Fruit fly (Drosophila melanogaster) whole organism, embryonic: ENCODE measurements around the gene Tnks.

Experiments used
- Atf3 ChIP-seq: fragments of 200-800 bp; sonication (Bioruptor generic); optimal IDR thresholded peaks from 3 replicates; lab custom pipeline; 2016; ENCODE audit warnings: missing biosample characterization, missing genetic modification characterization
- B-H1 ChIP-seq: fragments of 200-800 bp; sonication (Bioruptor generic); IDR thresholded peaks from 3 replicates; pipeline ENCODE4 v1.3.6; 2022; ENCODE audit warnings: missing biosample characterization, missing genetic modification characterization
- CG10366 ChIP-seq: fragments of 200-800 bp; sonication (Bioruptor generic); IDR thresholded peaks from 2 replicates; pipeline ENCODE4 v1.3.6; 2022; ENCODE audit warnings: missing biosample characterization, missing genetic modification characterization
- CG12659 ChIP-seq: fragments of 200-800 bp; sonication (Bioruptor generic); optimal IDR thresholded peaks from 3 replicates; lab custom pipeline; 2017; ENCODE audit warnings: mild to moderate bottlenecking, missing biosample characterization, missing genetic modification reagents, missing genetic modification characterization
- CG13123 ChIP-seq: fragments of 200-800 bp; sonication (Bioruptor generic); optimal IDR thresholded peaks from 2 replicates; lab custom pipeline; 2016; ENCODE audit warnings: missing biosample characterization, missing genetic modification characterization
- CG14710 ChIP-seq: fragments of 200-800 bp; sonication (Bioruptor generic); optimal IDR thresholded peaks from 3 replicates; lab custom pipeline; 2019; ENCODE audit warnings: missing biosample characterization, mild to moderate bottlenecking, missing genetic modification characterization, moderate library complexity
- CG15696 ChIP-seq: fragments of 200-800 bp; sonication (Bioruptor generic); optimal IDR thresholded peaks from 2 replicates; lab custom pipeline; 2019; ENCODE audit warnings: missing biosample characterization, mild to moderate bottlenecking, missing genetic modification characterization, moderate library complexity
- CG17385 ChIP-seq: fragments of 200-800 bp; sonication (Bioruptor generic); optimal IDR thresholded peaks from 3 replicates; lab custom pipeline; 2018; ENCODE audit warnings: missing biosample characterization, mild to moderate bottlenecking, missing genetic modification characterization
- CG18476 ChIP-seq: fragments of 200-800 bp; sonication (Bioruptor generic); optimal IDR thresholded peaks from 2 replicates; lab custom pipeline; 2016; ENCODE audit warnings: missing biosample characterization, mild to moderate bottlenecking, missing genetic modification characterization
- CG31441 ChIP-seq: fragments of 200-800 bp; sonication (Bioruptor generic); IDR thresholded peaks from 2 replicates; pipeline ENCODE4 v1.3.6; 2022; ENCODE audit warnings: missing biosample characterization, missing genetic modification characterization
- CG4404 ChIP-seq: fragments of 200-800 bp; sonication (Bioruptor generic); IDR thresholded peaks from 2 replicates; pipeline ENCODE4 v1.3.6; 2022; ENCODE audit warnings: missing biosample characterization, missing genetic modification characterization
- CG4424 ChIP-seq: fragments of 200-800 bp; sonication (Bioruptor generic); optimal IDR thresholded peaks from 3 replicates; lab custom pipeline; 2016; ENCODE audit warnings: missing biosample characterization, missing genetic modification characterization
- CG6813 ChIP-seq: fragments of 200-800 bp; sonication (Bioruptor generic); optimal IDR thresholded peaks from 2 replicates; lab custom pipeline; 2017; ENCODE audit warnings: missing biosample characterization, missing genetic modification characterization, mild to moderate bottlenecking, moderate library complexity, missing genetic modification reagents
- CG7786 ChIP-seq: fragments of 200-800 bp; sonication (Bioruptor generic); optimal IDR thresholded peaks from 2 replicates; lab custom pipeline; 2016; ENCODE audit warnings: missing biosample characterization, missing genetic modification characterization
- CG9437 ChIP-seq: fragments of 200-800 bp; sonication (Bioruptor generic); optimal IDR thresholded peaks from 2 replicates; lab custom pipeline; 2018; ENCODE audit warnings: missing biosample characterization, mild to moderate bottlenecking, missing genetic modification characterization
- Ets65A ChIP-seq: fragments of 200-800 bp; sonication (Bioruptor generic); peaks from one replicate; lab custom pipeline; 2016; ENCODE audit warnings: missing biosample characterization, missing genetic modification characterization
- Fer2 ChIP-seq: fragments of 200-800 bp; sonication (Bioruptor generic); optimal IDR thresholded peaks from 2 replicates; lab custom pipeline; 2018; ENCODE audit warnings: missing biosample characterization, mild to moderate bottlenecking, missing genetic modification characterization, moderate library complexity
- Hey ChIP-seq: fragments of 200-800 bp; sonication (Bioruptor generic); optimal IDR thresholded peaks from 3 replicates; lab custom pipeline; 2018; ENCODE audit warnings: missing biosample characterization, mild to moderate bottlenecking, missing genetic modification characterization
- Oaz ChIP-seq: fragments of 200-800 bp; sonication (Bioruptor generic); IDR thresholded peaks from 2 replicates; pipeline ENCODE4 v1.3.6; 2022; ENCODE audit warnings: missing biosample characterization, missing genetic modification characterization
- Ssrp ChIP-seq: fragments of 200-800 bp; sonication (Bioruptor generic); optimal IDR thresholded peaks from 2 replicates; lab custom pipeline; 2018; ENCODE audit warnings: missing biosample characterization, mild to moderate bottlenecking, missing genetic modification characterization, moderate library complexity
- Trl ChIP-seq, 3 experiments: fragments of >200 bp in 2 of 3; fragments of 200-800 bp in 1 of 3; sonication (Bioruptor generic) in 1 of 3; optimal IDR thresholded peaks; 2 replicates in 1 of 3; 3 replicates in 2 of 3; lab custom pipeline; 2016 to 2017; ENCODE audit warnings: missing biosample characterization in 1 of 3, missing genetic modification characterization in 1 of 3
- ara ChIP-seq: fragments of 200-800 bp; sonication (Bioruptor generic); IDR thresholded peaks from 2 replicates; pipeline ENCODE4 v1.3.6; 2022; ENCODE audit warnings: missing biosample characterization, missing genetic modification characterization
- az2 ChIP-seq: fragments of 200-800 bp; sonication (Bioruptor generic); optimal IDR thresholded peaks from 3 replicates; lab custom pipeline; 2016; ENCODE audit warnings: missing biosample characterization, missing genetic modification characterization
- bsh ChIP-seq, 2 experiments: fragments of 200-800 bp; sonication (Bioruptor generic); optimal IDR thresholded peaks; 2 replicates each; lab custom pipeline; 2017 to 2018; ENCODE audit warnings: mild to moderate bottlenecking in 2 of 2, missing biosample characterization in 2 of 2, missing genetic modification characterization in 2 of 2, moderate library complexity in 1 of 2
- chm ChIP-seq: fragments of 200-800 bp; sonication (Bioruptor generic); IDR thresholded peaks from 2 replicates; pipeline ENCODE4 v1.3.6; 2022; ENCODE audit warnings: missing biosample characterization, missing genetic modification characterization
- corto ChIP-seq: fragments of 200-800 bp; sonication (Bioruptor generic); optimal IDR thresholded peaks from 2 replicates; lab custom pipeline; 2016; ENCODE audit warnings: missing biosample characterization, mild to moderate bottlenecking, missing genetic modification characterization, moderate library complexity
- dpn ChIP-seq, 2 experiments: fragments of 200-800 bp; sonication (Bioruptor generic); optimal IDR thresholded peaks; 3 replicates each; lab custom pipeline; 2016; ENCODE audit warnings: missing biosample characterization in 2 of 2, missing genetic modification characterization in 2 of 2
- eve ChIP-seq, 2 experiments: fragments of >200 bp; optimal IDR thresholded peaks; 2 replicates each; lab custom pipeline; 2017; ENCODE audit warnings: missing biosample characterization in 2 of 2, missing genetic modification characterization in 2 of 2
- gcm ChIP-seq: fragments of 200-800 bp; sonication (Bioruptor generic); optimal IDR thresholded peaks from 2 replicates; lab custom pipeline; 2019; ENCODE audit warnings: missing biosample characterization, mild to moderate bottlenecking, missing genetic modification characterization, moderate library complexity
- hbn ChIP-seq: fragments of 200-800 bp; sonication (Bioruptor generic); IDR thresholded peaks from 2 replicates; pipeline ENCODE4 v1.3.6; 2022; ENCODE audit warnings: missing biosample characterization, missing genetic modification characterization; ENCODE audit not compliant: partially characterized antibody
- jigr1 ChIP-seq: fragments of 200-800 bp; sonication (Bioruptor generic); IDR thresholded peaks from 3 replicates; pipeline ENCODE4 v1.3.6; 2022; ENCODE audit warnings: missing biosample characterization, missing genetic modification characterization
- lbe ChIP-seq: fragments of 200-800 bp; sonication (Bioruptor generic); optimal IDR thresholded peaks from 2 replicates; lab custom pipeline; 2016; ENCODE audit warnings: missing biosample characterization, mild to moderate bottlenecking, missing genetic modification characterization
- lilli ChIP-seq: fragments of 200-800 bp; sonication (Bioruptor generic); optimal IDR thresholded peaks from 3 replicates; lab custom pipeline; 2016; ENCODE audit warnings: missing biosample characterization, missing genetic modification characterization
- lmd ChIP-seq: fragments of 200-800 bp; sonication (Bioruptor generic); IDR thresholded peaks from 2 replicates; pipeline ENCODE4 v1.3.6; 2022; ENCODE audit warnings: missing biosample characterization, missing genetic modification characterization
- mirr ChIP-seq: fragments of 200-800 bp; sonication (Bioruptor generic); optimal IDR thresholded peaks from 3 replicates; lab custom pipeline; 2018; ENCODE audit warnings: missing biosample characterization, mild to moderate bottlenecking, missing genetic modification characterization
- nerfin-1 ChIP-seq: fragments of 200-800 bp; sonication (Bioruptor generic); optimal IDR thresholded peaks from 3 replicates; lab custom pipeline; 2019; ENCODE audit warnings: missing biosample characterization, mild to moderate bottlenecking, missing genetic modification characterization, moderate library complexity
- pan ChIP-seq, 4 experiments: fragments of >200 bp in 3 of 4; fragments of 200-800 bp in 1 of 4; sonication (Bioruptor generic) in 1 of 4; optimal IDR thresholded peaks in 3 of 4; IDR thresholded peaks in 1 of 4; 2 replicates each; pipeline versions ENCODE4 v1.3.6 to Lab custom; 2017 to 2022; ENCODE audit warnings: missing biosample characterization in 2 of 4, missing genetic modification characterization in 2 of 4, mixed read lengths in 1 of 4
- pnt ChIP-seq: fragments of 200-800 bp; sonication (Bioruptor generic); optimal IDR thresholded peaks from 3 replicates; lab custom pipeline; 2016; ENCODE audit warnings: missing biosample characterization, missing genetic modification characterization
- sens ChIP-seq: fragments of 200-800 bp; sonication (Bioruptor generic); peaks from one replicate; lab custom pipeline; 2016; ENCODE audit warnings: missing biosample characterization, missing genetic modification characterization
- sima ChIP-seq: fragments of 200-800 bp; sonication (Bioruptor generic); optimal IDR thresholded peaks from 2 replicates; lab custom pipeline; 2016; ENCODE audit warnings: missing biosample characterization, missing genetic modification characterization
- tin ChIP-seq: fragments of 200-800 bp; sonication (Bioruptor generic); optimal IDR thresholded peaks from 3 replicates; lab custom pipeline; 2016; ENCODE audit warnings: missing biosample characterization, missing genetic modification characterization
- tll ChIP-seq, 2 experiments: fragments of 200-800 bp in 1 of 2; fragments of >200 bp in 1 of 2; sonication (Bioruptor generic) in 1 of 2; optimal IDR thresholded peaks; 2 replicates each; lab custom pipeline; 2017 to 2019; ENCODE audit warnings: missing biosample characterization in 2 of 2, missing genetic modification characterization in 2 of 2, mild to moderate bottlenecking in 1 of 2, moderate library complexity in 1 of 2
- twi ChIP-seq: fragments of 200-800 bp; optimal IDR thresholded peaks from 2 replicates; lab custom pipeline; 2019; ENCODE audit warnings: missing biosample characterization, mild to moderate bottlenecking, missing genetic modification characterization, moderate library complexity
- zen ChIP-seq: fragments of 200-800 bp; sonication (Bioruptor generic); optimal IDR thresholded peaks from 3 replicates; lab custom pipeline; 2018; ENCODE audit warnings: missing biosample characterization, mild to moderate bottlenecking, missing genetic modification characterization, moderate library complexity
- zfh1 ChIP-seq: fragments of 200-800 bp; sonication (Bioruptor generic); IDR thresholded peaks from 3 replicates; pipeline ENCODE4 v1.3.6; 2022; ENCODE audit warnings: missing biosample characterization, missing genetic modification characterization

The Tnks gene

DNA sequence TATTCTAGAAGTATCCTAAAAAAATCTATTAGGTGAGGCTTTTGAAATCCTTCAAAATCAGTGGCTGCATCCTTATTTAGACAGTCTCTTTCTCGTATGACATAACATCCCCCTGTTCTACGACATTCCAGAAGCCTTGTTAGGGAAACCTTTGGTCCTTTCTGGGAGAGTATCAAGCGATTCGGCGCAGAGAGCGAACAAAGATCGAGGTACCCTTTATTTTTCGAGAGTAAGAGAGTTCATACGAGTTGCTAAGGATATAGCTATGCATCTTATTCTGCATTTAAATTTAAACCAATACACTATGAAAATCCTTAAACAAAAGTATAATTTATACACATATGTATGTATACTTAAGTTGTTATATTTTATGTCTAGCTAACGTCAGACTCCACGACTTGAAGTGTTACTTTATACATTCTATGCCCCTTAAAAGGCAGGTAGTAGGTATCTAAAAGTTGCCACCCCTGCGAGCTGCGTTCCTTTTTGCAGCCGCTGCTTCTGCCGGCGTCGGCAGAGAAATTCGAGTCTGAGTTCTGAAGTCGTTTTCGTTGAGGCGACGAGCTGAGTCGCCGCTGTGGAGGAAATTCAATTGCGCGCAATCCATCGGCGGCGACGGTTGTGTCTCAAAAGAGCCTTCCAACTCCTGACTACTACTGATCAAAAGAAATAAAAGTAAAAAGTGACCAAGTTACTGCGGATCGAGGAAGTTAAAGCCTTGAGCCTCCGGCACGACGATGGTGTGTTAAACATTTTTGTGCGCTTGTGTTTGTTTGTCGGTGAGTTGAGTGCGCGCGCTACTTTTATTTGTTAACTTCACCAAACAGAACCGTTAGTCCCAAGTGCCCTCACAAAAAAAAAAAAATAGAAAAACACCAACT lies 23.6 kb downstream of the Tnks start, which contains the start of gene jigr1 (continued):
- TF ChIP-seq pan (optimal IDR thresholded peaks at IDR 0.05; lab: Kevin White, UChicago) = peak in 1 of 2 experiments; percentile 87
- peak in 1 of 2 experiments; percentile 81 for TF ChIP-seq pan (GFP tag; optimal IDR thresholded peaks at IDR 0.05 in 1 of 2, IDR thresholded peaks at IDR 0.05 in 1 of 2)
- peak; percentile 60; the same call in 1 of the 3 replicates for TF ChIP-seq zfh1 (GFP tag; lab: Robert Waterston, UW)
- peak; percentile 54; the same call in 1 of the 2 replicates for TF ChIP-seq ara (GFP tag; lab: Robert Waterston, UW)
- TF ChIP-seq bsh (GFP tag; optimal IDR thresholded peaks at IDR 0.05; lab: Kevin White, UChicago) = peak in 1 of 2 experiments; percentile 5
- TF ChIP-seq CG4404 (GFP tag; lab: Robert Waterston, UW) = peak; percentile 81
- TF ChIP-seq Trl (optimal IDR thresholded peaks at IDR 0.05; lab: Kevin White, UChicago) = peak in 1 of 2 experiments; percentile 10
- TF ChIP-seq Trl (GFP tag; optimal IDR thresholded peaks at IDR 0.05; lab: Kevin White, UChicago) = no peak
- TF ChIP-seq CG4424 (GFP tag; lab: Kevin White, UChicago) = peak; percentile 36
- peak in 1 of 2 experiments; percentile 1 for TF ChIP-seq dpn (GFP tag; optimal IDR thresholded peaks at IDR 0.05; lab: Kevin White, UChicago)
- peak; percentile 21 for TF ChIP-seq CG18476 (GFP tag; lab: Kevin White, UChicago)
- TF ChIP-seq twi (tag; lab: Kevin White, UChicago) = peak; percentile 33
- peak; percentile 64 to 92 for TF ChIP-seq tll (GFP tag; optimal IDR thresholded peaks at IDR 0.05; lab: Kevin White, UChicago)
- peak; percentile 22 for TF ChIP-seq Ssrp (tag; lab: Kevin White, UChicago)
- peak; percentile 5 for TF ChIP-seq tin (GFP tag; lab: Kevin White, UChicago)
- TF ChIP-seq hbn = no peak
- peak; percentile 54 for TF ChIP-seq CG31441
- TF ChIP-seq Ets65A = peak; percentile 90
- TF ChIP-seq zen (tag; lab: Kevin White, UChicago) = peak; percentile 82
- TF ChIP-seq Oaz (GFP tag; lab: Robert Waterston, UW) = no peak
- TF ChIP-seq CG15696 (tag; lab: Kevin White, UChicago) = peak; percentile 90
- TF ChIP-seq nerfin-1 (tag; lab: Kevin White, UChicago) = peak; percentile 31

DNA sequence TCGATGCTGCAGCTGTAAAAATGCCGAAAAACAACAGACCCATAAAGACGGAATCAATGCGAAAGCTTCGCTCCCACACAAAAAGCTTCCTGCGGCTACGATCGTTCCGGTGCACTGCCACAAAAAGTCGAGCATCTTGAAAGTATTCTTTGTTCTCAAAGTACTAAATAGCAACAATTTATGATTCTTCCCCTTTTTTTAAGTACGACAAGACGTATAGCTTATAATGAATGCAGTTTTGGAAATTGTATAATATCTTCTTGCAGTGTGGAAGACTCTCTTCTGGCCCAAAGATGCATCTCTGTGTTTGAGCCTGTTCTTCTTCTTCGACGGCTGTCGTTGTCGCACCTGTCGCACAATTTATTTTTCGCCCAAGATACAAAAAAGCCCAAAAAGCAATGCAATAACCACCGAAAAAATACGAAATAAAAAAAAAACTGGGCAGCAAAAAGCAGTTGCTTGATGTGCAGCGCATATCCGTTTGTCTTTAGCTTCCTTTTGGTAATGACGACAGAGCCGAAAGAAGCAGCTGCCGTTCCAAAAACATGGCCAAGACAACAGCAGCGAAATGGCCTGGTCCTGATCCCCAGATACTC lies 27.1 kb downstream of the Tnks start:
- TF ChIP-seq Ets65A (peak; percentile 2), corto (peak; percentile 83), lbe (GFP tag; lab: Kevin White, UChicago) (peak; percentile 60), CG7786 (no peak), CG12659 (no peak)

DNA sequence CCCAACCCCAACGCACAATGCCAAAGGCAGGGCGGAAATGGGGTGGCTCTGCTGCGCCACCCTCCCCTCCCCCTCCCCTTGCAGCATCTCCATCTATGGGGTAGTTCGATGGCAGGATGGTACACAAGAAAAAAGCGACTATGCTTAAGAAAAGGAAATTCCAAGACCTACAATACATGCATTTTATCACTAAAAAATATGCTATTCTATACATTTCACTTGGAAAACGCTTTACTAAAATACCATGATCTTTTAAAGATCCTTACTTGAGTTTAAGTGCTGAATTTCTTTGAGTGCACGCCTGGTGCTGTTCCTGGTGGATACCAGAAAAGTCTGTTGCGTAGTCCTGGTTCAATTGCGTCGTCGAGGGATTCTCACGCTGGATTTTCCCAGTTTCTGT lies 30.0 kb downstream of the Tnks start:
- TF ChIP-seq CG17385 (peak; percentile 64), sima (GFP tag; lab: Kevin White, UChicago) (peak; percentile 15), chm (peak; percentile 65; the same call in 1 of the 2 replicates), sens (GFP tag; lab: Kevin White, UChicago) (peak; percentile 95), eve (GFP tag; optimal IDR thresholded peaks at IDR 0.05; lab: Kevin White, UChicago) (no peak), lilli (GFP tag; lab: Kevin White, UChicago) (peak; percentile 46), CG14710 (tag; lab: Kevin White, UChicago) (peak; percentile 32), CG13123 (GFP tag; lab: Kevin White, UChicago) (peak; percentile 10), jigr1 (GFP tag; lab: Robert Waterston, UW) (peak; percentile 76; the same call in 2 of the 3 replicates), pnt (peak; percentile 72), gcm (peak; percentile 44), Fer2 (tag; lab: Kevin White, UChicago) (peak; percentile 37), Hey (tag; lab: Kevin White, UChicago) (peak; percentile 23), Atf3 (GFP tag; lab: Kevin White, UChicago) (peak; percentile 11), mirr (GFP tag; lab: Kevin White, UChicago) (no peak), CG9437 (peak; percentile 47), CG6813 (GFP tag; lab: Kevin White, UChicago) (peak; percentile 50), CG10366 (GFP tag; lab: Robert Waterston, UW) (peak; percentile 77), az2 (peak; percentile 43), B-H1 (GFP tag; lab: Robert Waterston, UW) (peak; percentile 64), lmd (peak; percentile 80)
